Fruit fly (Drosophila melanogaster): Measurements from ENCODE around the gene lectin-37Db.

Gene lectin-37Db

DNA sequence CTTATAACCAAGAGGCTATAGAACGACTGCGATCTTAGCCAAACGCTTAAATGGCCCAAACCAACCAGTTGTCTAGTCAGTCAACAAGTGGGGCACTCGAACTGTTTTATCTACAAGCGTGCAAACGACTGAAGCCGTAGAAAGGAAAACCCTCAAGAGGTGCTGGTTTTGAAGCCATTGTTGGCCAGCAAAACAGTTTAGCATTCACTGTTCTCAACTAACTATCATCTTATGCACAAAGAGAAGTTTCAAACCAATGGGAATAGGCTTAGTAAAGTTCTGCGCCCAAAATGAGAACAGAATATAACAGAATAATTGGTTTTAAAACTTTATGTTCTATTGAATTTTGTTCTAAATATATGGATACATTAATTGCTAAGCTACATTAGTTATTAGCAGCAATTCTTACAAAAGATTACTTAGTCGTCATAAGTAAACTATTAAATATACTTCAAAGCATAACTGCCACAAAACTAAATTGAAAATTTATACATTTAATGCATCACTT is 25.1 kb upstream of the lectin-37Db start, which contains the start of gene CG31798:
Gene CG31798, plus strand, starts transcription at position 458 of the 508 bp plus-strand sequence.
- TF ChIP-seq Dll (optimal IDR thresholded peaks at IDR 0.05) (no peak), CG8478 (optimal IDR thresholded peaks at IDR 0.05) (no peak), psq (optimal IDR thresholded peaks at IDR 0.05) (no peak), EcR (GFP tag; optimal IDR thresholded peaks at IDR 0.05) (no peak), usp (GFP tag; optimal IDR thresholded peaks at IDR 0.05) (no peak), pan (optimal IDR thresholded peaks at IDR 0.05) (no peak)

dm6 chr2L:19397617-19398316 is 21.1 kb upstream of the lectin-37Db start:
- TF ChIP-seq CG8478 (optimal IDR thresholded peaks at IDR 0.05) (no peak), usp (GFP tag; optimal IDR thresholded peaks at IDR 0.05) (no peak), Dll (optimal IDR thresholded peaks at IDR 0.05) (peak; percentile 54), psq (optimal IDR thresholded peaks at IDR 0.05) (no peak)

dm6 chr2L:19398317-19399234 is 20.3 kb upstream of the lectin-37Db start, which contains the start of gene CG17544:
Gene CG17544, minus strand, starts transcription at chr2L:19398493.
- no peak for TF ChIP-seq psq (optimal IDR thresholded peaks at IDR 0.05)
- no peak for TF ChIP-seq pan (optimal IDR thresholded peaks at IDR 0.05)
- TF ChIP-seq EcR (GFP tag; optimal IDR thresholded peaks at IDR 0.05): no peak

DNA sequence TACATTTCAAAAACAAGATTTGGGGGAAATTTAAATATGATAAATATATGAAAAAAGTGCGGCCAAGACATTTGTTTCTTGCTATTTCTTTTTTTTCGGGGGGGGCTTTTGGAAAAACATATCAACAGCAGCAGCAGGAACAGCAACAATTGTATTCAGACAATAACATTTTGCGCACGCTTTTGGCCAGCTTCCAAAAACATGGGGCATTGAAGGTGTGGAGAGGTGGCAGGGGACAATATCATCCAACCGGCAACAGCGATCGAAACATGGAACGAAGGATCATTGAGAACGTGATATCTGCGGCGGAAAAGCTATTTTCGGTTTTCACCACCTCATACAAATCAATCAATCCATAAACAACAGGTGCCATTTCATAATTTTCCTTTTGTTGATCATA is 17.0 kb upstream of the lectin-37Db start:
- TF ChIP-seq CG8478 (optimal IDR thresholded peaks at IDR 0.05): no peak
- no peak for TF ChIP-seq usp (GFP tag; optimal IDR thresholded peaks at IDR 0.05)
- no peak for TF ChIP-seq psq (optimal IDR thresholded peaks at IDR 0.05)
- TF ChIP-seq Dll (optimal IDR thresholded peaks at IDR 0.05): no peak
- no peak for TF ChIP-seq pan (optimal IDR thresholded peaks at IDR 0.05)

DNA sequence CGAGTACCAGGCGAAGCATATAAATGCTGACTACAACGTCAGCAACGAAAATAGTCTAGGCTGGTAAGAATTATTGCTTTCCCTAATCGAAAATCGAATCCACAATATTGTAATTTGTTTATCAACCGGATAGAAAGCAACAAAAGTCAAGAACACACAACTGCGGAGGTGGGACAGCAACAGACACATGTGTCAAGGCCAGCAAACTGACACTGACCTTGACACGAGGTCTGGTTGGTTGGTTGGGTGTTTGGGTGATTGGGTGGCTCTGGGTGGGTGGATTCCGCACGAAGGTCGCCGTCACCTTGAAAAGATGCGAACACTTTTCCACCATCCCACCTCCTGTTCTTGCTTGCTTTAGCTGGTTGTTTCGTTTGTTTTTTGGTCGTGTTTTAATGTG is 16.2 kb upstream of the lectin-37Db start:
- TF ChIP-seq CG8478 (optimal IDR thresholded peaks at IDR 0.05) (no peak), pan (optimal IDR thresholded peaks at IDR 0.05) (no peak), EcR (GFP tag; optimal IDR thresholded peaks at IDR 0.05) (no peak), Dll (optimal IDR thresholded peaks at IDR 0.05) (no peak), psq (optimal IDR thresholded peaks at IDR 0.05) (no peak), usp (GFP tag; optimal IDR thresholded peaks at IDR 0.05) (no peak)

DNA sequence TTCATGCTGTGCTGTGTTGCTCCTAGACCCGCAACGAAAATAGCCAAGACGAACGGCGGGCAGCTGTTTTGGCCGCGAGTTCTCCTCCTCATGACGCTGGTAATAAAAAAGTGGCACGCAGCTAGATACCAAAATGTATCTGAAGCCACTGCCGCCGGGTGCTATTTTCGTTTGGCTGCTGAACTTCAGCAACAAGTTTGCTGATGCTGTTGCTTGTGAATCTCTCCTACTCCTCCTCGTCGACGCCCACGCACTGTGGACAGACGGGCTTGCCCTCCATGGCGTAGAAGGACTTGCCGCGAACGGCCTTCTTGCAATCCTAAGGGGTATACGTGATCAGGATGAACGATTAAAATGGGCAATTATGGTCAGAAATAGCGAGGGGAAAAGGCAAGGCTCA is 15.5 kb upstream of the lectin-37Db start:
- TF ChIP-seq EcR (GFP tag; optimal IDR thresholded peaks at IDR 0.05): no peak
- no peak for TF ChIP-seq psq (optimal IDR thresholded peaks at IDR 0.05)
- no peak for TF ChIP-seq CG8478 (optimal IDR thresholded peaks at IDR 0.05)
- no peak for TF ChIP-seq usp (GFP tag; optimal IDR thresholded peaks at IDR 0.05)
- no peak for TF ChIP-seq pan (optimal IDR thresholded peaks at IDR 0.05)
- TF ChIP-seq Dll (optimal IDR thresholded peaks at IDR 0.05): no peak

DNA sequence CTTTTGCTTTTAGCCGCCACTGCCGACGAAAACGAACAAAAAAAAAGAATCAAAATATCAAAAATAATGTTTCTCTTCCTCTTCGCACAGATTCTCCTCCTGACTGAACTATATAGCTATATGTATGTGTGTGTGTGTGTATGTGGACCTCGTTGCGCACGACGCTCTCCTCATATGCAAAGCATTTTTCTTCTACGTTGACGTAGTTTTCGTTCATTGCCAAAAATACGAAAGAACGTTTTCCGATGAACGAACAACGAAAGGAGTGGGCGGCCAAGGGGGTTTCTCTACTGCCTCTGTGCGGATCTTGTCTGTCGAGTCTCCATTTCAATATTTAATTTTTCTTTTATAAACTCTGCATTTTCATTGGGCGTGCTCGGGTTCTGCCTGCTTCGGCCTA is 14.1 kb upstream of the lectin-37Db start:
- TF ChIP-seq pan (optimal IDR thresholded peaks at IDR 0.05) (no peak), CG8478 (optimal IDR thresholded peaks at IDR 0.05) (no peak), EcR (GFP tag; optimal IDR thresholded peaks at IDR 0.05) (no peak), psq (optimal IDR thresholded peaks at IDR 0.05) (no peak)

dm6 chr2L:19405685-19406357 is 13.1 kb upstream of the lectin-37Db start:
- no peak for TF ChIP-seq psq (optimal IDR thresholded peaks at IDR 0.05)

- TF ChIP-seq psq (optimal IDR thresholded peaks at IDR 0.05): no peak
- no peak for TF ChIP-seq pan (optimal IDR thresholded peaks at IDR 0.05)
- TF ChIP-seq CG8478 (optimal IDR thresholded peaks at IDR 0.05): no peak
- TF ChIP-seq Dll (optimal IDR thresholded peaks at IDR 0.05): no peak
- no peak for TF ChIP-seq EcR (GFP tag; optimal IDR thresholded peaks at IDR 0.05)
- no peak for TF ChIP-seq usp (GFP tag; optimal IDR thresholded peaks at IDR 0.05)
Observed at dm6 chr2L:19406419-19406818, 12.5 kb upstream of the lectin-37Db start.

DNA sequence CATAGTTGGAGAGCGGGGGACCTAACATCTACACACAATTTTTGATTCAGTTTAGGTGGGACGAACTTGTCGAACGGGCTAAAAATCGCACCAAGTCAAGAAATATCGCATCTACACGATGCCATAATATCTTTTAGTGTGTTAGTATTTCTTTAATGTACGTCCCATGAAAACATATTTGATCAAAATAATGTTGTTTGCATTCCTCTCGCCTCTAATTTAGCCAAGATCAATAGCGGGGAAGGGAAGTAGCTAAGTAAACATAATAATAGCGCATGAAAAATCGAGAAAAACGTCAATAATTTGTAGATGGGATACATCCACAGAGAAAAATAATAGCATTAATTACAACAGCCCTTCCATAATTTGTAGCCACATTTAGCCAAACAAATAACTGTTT is 6.9 kb upstream of the lectin-37Db start:
- TF ChIP-seq pan (optimal IDR thresholded peaks at IDR 0.05) (no peak), EcR (GFP tag; optimal IDR thresholded peaks at IDR 0.05) (no peak), CG8478 (optimal IDR thresholded peaks at IDR 0.05) (no peak), psq (optimal IDR thresholded peaks at IDR 0.05) (no peak), usp (GFP tag; optimal IDR thresholded peaks at IDR 0.05) (no peak), Dll (optimal IDR thresholded peaks at IDR 0.05) (no peak)

DNA sequence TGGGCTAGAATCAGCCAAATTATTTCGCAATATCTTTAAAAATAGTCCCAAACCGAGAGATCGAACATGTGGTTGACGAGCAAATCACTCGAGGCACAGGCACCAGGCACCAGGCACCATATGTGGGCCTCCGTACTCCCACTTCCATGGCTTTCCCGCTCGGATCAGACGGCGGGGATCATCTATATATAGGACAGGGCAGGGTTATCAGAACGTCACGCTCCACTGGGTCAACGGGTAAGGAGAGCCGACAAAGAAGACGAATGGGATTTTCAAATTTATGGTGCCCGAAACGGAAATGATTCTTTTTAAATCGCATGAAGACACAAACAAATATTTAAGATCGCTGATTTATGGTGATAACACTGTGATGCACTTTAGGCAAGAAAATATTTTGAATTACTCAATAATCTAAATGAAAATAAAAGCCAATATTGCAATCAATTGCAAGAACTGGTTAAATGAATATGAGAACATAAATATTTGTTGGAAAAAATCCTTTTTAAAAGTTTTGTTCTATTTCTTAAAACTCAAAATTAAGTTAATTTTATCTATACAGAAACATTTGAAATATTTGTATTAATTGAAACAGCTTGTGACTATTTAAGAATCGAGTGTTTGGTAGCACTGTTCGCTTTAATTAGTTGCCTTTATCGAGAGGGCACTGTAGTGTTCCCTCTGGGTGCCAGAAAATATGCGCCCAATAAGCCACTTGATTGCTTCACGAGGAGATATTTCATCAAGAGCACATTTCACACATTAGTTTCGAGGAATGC is 5.6 kb upstream of the lectin-37Db start:
- TF ChIP-seq usp (GFP tag; optimal IDR thresholded peaks at IDR 0.05) (no peak), EcR (GFP tag; optimal IDR thresholded peaks at IDR 0.05) (no peak), psq (optimal IDR thresholded peaks at IDR 0.05) (no peak), Dll (optimal IDR thresholded peaks at IDR 0.05) (no peak), CG8478 (optimal IDR thresholded peaks at IDR 0.05) (no peak), pan (optimal IDR thresholded peaks at IDR 0.05) (no peak)
